Worm (Caenorhabditis elegans): ENCODE data around the gene C53A3.1.
A peak's percentile ranks its signal among the peaks of the same experiment; 100 is the strongest.
"Not testable (repeated sequence)": the region's sequence is repeated elsewhere in the genome, so short reads cannot be mapped to it uniquely, and the experiment has no call there.

Gene C53A3.1

DNA sequence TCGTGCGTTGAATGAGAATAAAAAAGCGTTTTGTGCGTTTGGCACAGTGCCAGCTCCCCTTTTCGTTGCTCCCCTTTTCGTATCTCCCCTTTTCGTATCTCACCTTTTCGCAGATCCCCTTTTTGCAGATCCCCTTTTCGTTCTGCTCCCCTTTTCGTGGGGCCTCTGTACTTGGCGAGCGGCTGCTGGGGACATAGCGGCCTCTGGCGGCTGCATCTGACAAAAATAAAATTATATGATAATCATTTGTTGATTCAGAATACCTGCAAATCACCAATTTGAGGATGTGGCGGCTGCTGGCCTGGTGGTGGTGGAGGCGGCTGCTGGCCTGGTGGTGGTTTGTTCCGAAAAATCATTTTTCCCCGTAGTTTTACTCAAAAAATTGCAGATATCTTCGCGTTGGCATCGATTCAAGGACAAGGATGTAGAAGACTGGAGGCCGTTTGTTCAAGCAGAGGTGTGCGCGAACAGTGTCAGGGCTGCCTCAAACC lies 4.8 kb downstream of the C53A3.1 start, which contains the start of gene K09H11.11:
K09H11.11 (minus strand) TSS at position 51 of the 491 bp plus-strand sequence.
- not testable (repeated sequence) for TF ChIP-seq C34B4.2, nhr-28, blmp-1 (tag; optimal IDR thresholded peaks at IDR 0.05)

DNA sequence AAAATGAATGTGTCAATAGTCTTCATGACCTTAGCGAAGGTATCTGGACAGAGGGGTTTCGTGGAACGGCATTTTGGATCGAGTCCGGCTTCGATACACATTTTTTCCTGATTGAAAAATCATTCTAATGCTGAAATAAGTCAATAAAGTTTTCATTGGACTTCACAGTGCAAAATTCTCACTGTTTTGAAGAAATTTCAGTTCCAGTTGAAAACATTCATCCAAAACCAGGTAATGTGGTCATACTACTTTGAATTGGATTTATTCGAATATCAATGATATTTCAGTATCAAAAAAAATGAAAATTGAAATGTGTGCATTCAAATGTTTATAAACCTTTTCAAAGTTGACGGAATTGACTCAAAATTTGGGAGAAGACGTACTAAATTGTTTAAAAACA lies 6.6 kb downstream of the C53A3.1 start, which contains the start of gene pgph-1:
pgph-1 (minus strand) TSS at position 101 of the 400 bp plus-strand sequence.
- TF ChIP-seq fkh-4 (tag; optimal IDR thresholded peaks at IDR 0.05; ENCODE audit: borderline replicate concordance) (no peak), mef-2 (tag; optimal IDR thresholded peaks at IDR 0.05) (no peak), irx-1 (tag; optimal IDR thresholded peaks at IDR 0.05) (no peak), nhr-84 (tag; optimal IDR thresholded peaks at IDR 0.05) (no peak), ztf-11 (tag; optimal IDR thresholded peaks at IDR 0.05) (no peak), aly-2 (tag; optimal IDR thresholded peaks at IDR 0.05) (no peak), lsy-2 (tag; optimal IDR thresholded peaks at IDR 0.05) (no peak), rnt-1 (tag; optimal IDR thresholded peaks at IDR 0.05) (no peak), nhr-20 (tag; optimal IDR thresholded peaks at IDR 0.05) (no peak), unc-86 (tag; optimal IDR thresholded peaks at IDR 0.05) (no peak), skn-1 (tag; optimal IDR thresholded peaks at IDR 0.05) (no peak), nhr-47 (tag; optimal IDR thresholded peaks at IDR 0.05) (no peak)

DNA sequence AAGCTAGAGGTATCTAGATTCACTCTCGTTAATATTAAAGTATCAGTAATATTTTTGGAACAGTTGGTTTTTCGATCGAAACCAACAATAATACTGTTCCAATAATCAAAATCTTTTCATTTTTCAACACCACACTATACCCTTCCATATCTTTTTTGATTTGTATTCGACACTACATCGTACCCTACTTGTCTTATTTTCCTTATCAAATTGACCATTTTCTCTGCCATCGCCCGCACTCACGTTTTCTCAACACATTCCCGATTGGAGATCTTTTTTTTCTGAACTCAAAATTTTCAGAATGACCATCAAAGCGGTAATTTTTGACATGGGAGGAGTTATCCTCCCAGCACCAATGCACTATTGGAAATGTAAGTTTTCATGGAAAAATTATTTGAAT lies 12.5 kb downstream of the C53A3.1 start, which contains the start of gene acds-10:
acds-10 (plus strand) TSS at position 301 of the 400 bp plus-strand sequence.
- no peak for TF ChIP-seq efl-1 (optimal IDR thresholded peaks at IDR 0.05)
- TF ChIP-seq efl-1 (GFP tag; optimal IDR thresholded peaks at IDR 0.05 in 1 of 2): peak in 1 of 2 experiments; percentile 18
- no peak for TF ChIP-seq xbp-1 (tag; optimal IDR thresholded peaks at IDR 0.05)
- TF ChIP-seq zip-4 (GFP tag; optimal IDR thresholded peaks at IDR 0.05): no peak

DNA sequence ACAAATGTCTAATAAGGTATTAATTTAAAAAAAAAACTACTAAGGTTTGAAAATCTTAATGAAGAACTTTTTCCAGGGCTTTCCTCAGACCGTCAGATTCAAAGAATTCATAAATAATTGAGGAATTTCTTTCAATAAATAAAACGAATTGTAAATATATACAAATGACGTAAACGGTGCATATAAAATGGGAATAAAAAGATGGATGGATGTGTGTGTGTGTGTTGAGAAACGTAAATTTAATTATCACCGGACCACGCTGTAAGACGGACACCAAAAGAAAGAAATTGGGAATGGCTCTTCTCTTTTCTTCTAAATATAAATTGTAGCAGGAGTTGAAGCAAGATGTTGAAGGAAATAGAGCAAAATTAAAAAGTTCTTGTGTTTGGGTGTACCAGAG lies 13.8 kb downstream of the C53A3.1 start:
- TF ChIP-seq fkh-8 (tag; optimal IDR thresholded peaks at IDR 0.05) (no peak), sup-37 (GFP tag; optimal IDR thresholded peaks at IDR 0.05) (no peak), lir-3 (tag; optimal IDR thresholded peaks at IDR 0.05; ENCODE audit: poor library complexity) (no peak), blmp-1 (tag; optimal IDR thresholded peaks at IDR 0.05) (no peak), ceh-63 (GFP tag; optimal IDR thresholded peaks at IDR 0.05) (peak; percentile 77)

DNA sequence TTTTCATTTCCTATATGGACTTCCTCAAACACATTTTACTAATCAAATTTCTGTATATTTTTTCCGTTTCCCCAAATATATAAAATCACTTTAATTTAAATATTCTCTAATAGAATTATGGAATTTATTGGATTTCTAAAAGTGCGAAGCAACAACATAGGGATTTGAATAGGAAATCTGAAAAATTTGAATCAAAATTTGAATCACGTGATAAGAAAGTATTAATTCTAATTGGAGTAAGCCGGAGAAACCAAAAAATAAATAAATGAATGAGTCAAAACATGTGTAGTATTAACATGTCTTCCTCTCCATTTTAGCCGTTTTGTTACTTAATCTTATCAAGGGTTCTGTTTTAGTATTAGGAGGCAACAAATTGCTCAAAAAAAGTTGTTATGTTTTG lies 18.8 kb downstream of the C53A3.1 start:
- TF ChIP-seq lsy-2 (tag; optimal IDR thresholded peaks at IDR 0.05) (no peak), ceh-8 (GFP tag; optimal IDR thresholded peaks at IDR 0.05) (no peak), zag-1 (tag; optimal IDR thresholded peaks at IDR 0.05) (no peak), egl-13 (tag; optimal IDR thresholded peaks at IDR 0.05) (peak; percentile 55), ceh-63 (GFP tag; optimal IDR thresholded peaks at IDR 0.05) (no peak), ztf-11 (tag; optimal IDR thresholded peaks at IDR 0.05) (no peak), nhr-47 (tag; optimal IDR thresholded peaks at IDR 0.05) (peak; percentile 22), dsc-1 (tag; optimal IDR thresholded peaks at IDR 0.05) (peak; percentile 87), rnt-1 (tag; optimal IDR thresholded peaks at IDR 0.05) (no peak), nhr-76 (tag; optimal IDR thresholded peaks at IDR 0.05) (no peak), pax-3 (tag; optimal IDR thresholded peaks at IDR 0.05) (no peak), irx-1 (tag; optimal IDR thresholded peaks at IDR 0.05) (no peak), zip-4 (GFP tag; optimal IDR thresholded peaks at IDR 0.05) (no peak), fkh-8 (tag; optimal IDR thresholded peaks at IDR 0.05) (no peak)

DNA sequence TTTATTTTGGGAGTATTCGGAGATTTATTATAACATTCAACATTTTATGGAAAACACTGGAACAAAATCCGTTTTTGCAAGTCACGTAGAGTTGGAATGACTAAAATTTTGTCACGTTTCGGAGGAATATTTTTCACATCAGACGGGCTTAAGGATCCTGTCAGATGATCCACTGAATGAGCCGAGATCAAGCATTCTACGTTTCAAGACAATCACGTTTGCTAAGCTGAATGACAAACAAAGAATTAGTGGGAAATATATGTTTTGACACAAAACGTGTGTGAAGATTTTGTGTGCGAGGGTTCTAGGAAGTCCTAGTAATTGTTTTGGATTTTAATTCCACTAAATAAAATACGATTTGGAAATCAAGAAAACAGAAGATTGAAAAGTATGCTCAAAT lies 20.6 kb downstream of the C53A3.1 start:
- TF ChIP-seq ceh-90 (tag; optimal IDR thresholded peaks at IDR 0.05): no peak
- TF ChIP-seq efl-1 (optimal IDR thresholded peaks at IDR 0.05): no peak
- TF ChIP-seq efl-1 (GFP tag; optimal IDR thresholded peaks at IDR 0.05 in 1 of 2): peak in 1 of 2 experiments; percentile 87
- TF ChIP-seq nhr-47 (tag; optimal IDR thresholded peaks at IDR 0.05): peak; percentile 7
- TF ChIP-seq pax-3 (tag; optimal IDR thresholded peaks at IDR 0.05): peak; percentile 29
- peak; percentile 35 for TF ChIP-seq sox-4 (tag; optimal IDR thresholded peaks at IDR 0.05)
- no peak for TF ChIP-seq ztf-4 (tag; optimal IDR thresholded peaks at IDR 0.05)
- no peak for TF ChIP-seq ztf-11 (tag; optimal IDR thresholded peaks at IDR 0.05)
- TF ChIP-seq fkh-10 (GFP tag; optimal IDR thresholded peaks at IDR 0.05): no peak
- peak; percentile 85 for TF ChIP-seq dsc-1 (tag; optimal IDR thresholded peaks at IDR 0.05)
- peak; percentile 51 for TF ChIP-seq fkh-8 (tag; optimal IDR thresholded peaks at IDR 0.05)
- peak; percentile 34 for TF ChIP-seq nhr-71 (tag; optimal IDR thresholded peaks at IDR 0.05)

All from whole organism, L1 larva.